Fruit fly (Drosophila melanogaster): ENCODE results near the gene CG4174.

CG4174 gene

DNA sequence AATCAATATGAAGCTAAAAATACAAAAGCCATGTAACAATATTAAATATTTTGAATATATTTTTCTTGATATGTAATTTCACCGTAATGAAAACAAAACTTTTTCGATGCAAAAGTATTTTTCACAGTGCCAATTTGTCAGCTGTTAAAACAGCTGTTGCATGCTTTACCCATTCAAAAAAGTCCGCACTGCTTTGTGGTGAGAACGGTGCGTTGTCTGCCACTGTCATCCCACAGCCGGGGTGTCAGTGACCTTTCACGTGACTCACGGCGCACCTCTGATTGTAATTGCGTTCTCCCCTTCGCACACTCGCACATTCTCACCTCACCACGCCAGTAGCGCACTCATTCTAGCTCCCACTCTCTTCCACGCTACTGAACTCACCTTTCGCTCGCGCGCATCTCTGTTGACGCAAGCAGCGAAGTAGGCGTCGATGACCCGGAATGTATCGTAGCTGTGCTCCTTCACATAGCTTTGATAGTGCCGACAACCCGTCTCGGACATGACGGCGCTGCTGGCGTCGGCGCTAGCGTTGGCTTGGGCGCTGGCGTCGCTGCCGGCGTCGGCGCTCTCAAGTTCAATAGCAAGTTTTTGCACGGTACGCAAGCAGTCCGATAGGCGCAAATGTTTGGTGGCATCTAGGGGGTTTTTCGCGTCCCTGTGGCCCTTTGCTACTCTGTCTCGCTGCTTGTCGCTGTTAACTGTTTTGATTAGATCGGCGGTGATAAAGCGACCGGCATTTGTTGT, 3.4 kb upstream of the CG4174 start (continued):
- TF ChIP-seq CG7357 (GFP tag; IDR thresholded peaks at IDR 0.05) (peak; percentile 14; the same call in 1 of the 3 replicates), pnt (GFP tag; optimal IDR thresholded peaks at IDR 0.05) (peak; percentile 21), Doc3 (GFP tag; IDR thresholded peaks at IDR 0.05; ENCODE audit: partially characterized antibody) (peak; percentile 74; the same call in 2 of the 3 replicates), eyg (GFP tag; optimal IDR thresholded peaks at IDR 0.05) (no peak), cg (GFP tag; optimal IDR thresholded peaks at IDR 0.05) (no peak), pum (GFP tag; optimal IDR thresholded peaks at IDR 0.05) (peak; percentile 14), HLH3B (GFP tag; IDR thresholded peaks at IDR 0.05) (no peak), Abd-B (GFP tag; optimal IDR thresholded peaks at IDR 0.05) (no peak), E2f1 (GFP tag; IDR thresholded peaks at IDR 0.05) (peak; percentile 59; the same call in 1 of the 2 replicates), Bgb (GFP tag; IDR thresholded peaks at IDR 0.05; ENCODE audit: partially characterized antibody) (peak; percentile 74), BEAF-32 (GFP tag; optimal IDR thresholded peaks at IDR 0.05) (peak; percentile 76), Dip2 (GFP tag; IDR thresholded peaks at IDR 0.05) (no peak), bsh (GFP tag; optimal IDR thresholded peaks at IDR 0.05) (peak in 1 of 2 experiments; percentile 61), TFAM (GFP tag; optimal IDR thresholded peaks at IDR 0.05) (no peak), CG14014 (GFP tag; IDR thresholded peaks at IDR 0.05) (peak; percentile 69), run (tag; optimal IDR thresholded peaks at IDR 0.05) (no peak), dan (GFP tag; IDR thresholded peaks at IDR 0.05) (no peak), disco-r (GFP tag; optimal IDR thresholded peaks at IDR 0.05) (peak; percentile 44), pros (GFP tag; optimal IDR thresholded peaks at IDR 0.05) (peak; percentile 82), Sry-β (GFP tag; optimal IDR thresholded peaks at IDR 0.05) (peak; percentile 91), CG18262 (tag; optimal IDR thresholded peaks at IDR 0.05) (peak; percentile 69), CG13775 (GFP tag; optimal IDR thresholded peaks at IDR 0.05) (peak; percentile 6), stc (GFP tag; IDR thresholded peaks at IDR 0.05) (0 out of 2 replicates have a peak, but pooled peaks have one; percentile 33), tx (GFP tag; optimal IDR thresholded peaks at IDR 0.05) (peak; percentile 45), nerfin-1 (tag; optimal IDR thresholded peaks at IDR 0.05) (peak; percentile 69), CG12942 (GFP tag; optimal IDR thresholded peaks at IDR 0.05) (no peak), bigmax (GFP tag; optimal IDR thresholded peaks at IDR 0.05) (no peak), cwo (GFP tag; optimal IDR thresholded peaks at IDR 0.05) (peak; percentile 55), repo (GFP tag; optimal IDR thresholded peaks at IDR 0.05) (no peak), btn (GFP tag; optimal IDR thresholded peaks at IDR 0.05) (no peak), Ravus (GFP tag; IDR thresholded peaks at IDR 0.05) (no peak), ap (GFP tag; IDR thresholded peaks at IDR 0.05) (peak; percentile 41; the same call in 1 of the 2 replicates), CG3065 (GFP tag; optimal IDR thresholded peaks at IDR 0.05) (no peak), Mes4 (GFP tag; optimal IDR thresholded peaks at IDR 0.05) (no peak), tin (GFP tag; optimal IDR thresholded peaks at IDR 0.05) (peak; percentile 1), CG11456 (GFP tag; IDR thresholded peaks at IDR 0.05) (peak; percentile 66; the same call in 2 of the 3 replicates), CG11560 (tag; IDR thresholded peaks at IDR 0.05) (no peak), CG13894 (tag; optimal IDR thresholded peaks at IDR 0.05) (no peak), CG17361 (GFP tag; IDR thresholded peaks at IDR 0.05) (no peak), CG17385 (GFP tag; optimal IDR thresholded peaks at IDR 0.05) (peak; percentile 28), Mad (GFP tag; optimal IDR thresholded peaks at IDR 0.05) (peak; percentile 30), Nf-YC (tag; optimal IDR thresholded peaks at IDR 0.05) (no peak), bowl (GFP tag; IDR thresholded peaks at IDR 0.05) (no peak), CG8359 (GFP tag; optimal IDR thresholded peaks at IDR 0.05; ENCODE audit: borderline replicate concordance) (no peak), eve (GFP tag; optimal IDR thresholded peaks at IDR 0.05) (no peak), CG4424 (GFP tag; optimal IDR thresholded peaks at IDR 0.05) (peak; percentile 28), CG8765 (GFP tag; IDR thresholded peaks at IDR 0.05) (0 out of 2 replicates have a peak, but pooled peaks have one; percentile 14), CG6254 (GFP tag; optimal IDR thresholded peaks at IDR 0.05) (no peak), exex (tag; optimal IDR thresholded peaks at IDR 0.05) (no peak)

Data from whole organism, embryonic.